Worm (Caenorhabditis elegans) whole organism, L2 larva: ENCODE measurements around the gene pole-4.

Experiments
- ceh-16 ChIP-seq: fragments of 150-350 bp; optimal IDR thresholded peaks from 2 replicates; lab custom pipeline; 2014; ENCODE audit warnings: missing biosample characterization, missing genetic modification characterization
- elt-3 ChIP-seq: sonication (generic microtip); optimal IDR thresholded peaks from 2 replicates; lab custom pipeline; 2017; ENCODE audit warnings: missing biosample characterization, missing genetic modification characterization
- fos-1 ChIP-seq: fragments of 150-350 bp; optimal IDR thresholded peaks from 2 replicates; lab custom pipeline; 2014; ENCODE audit warnings: missing biosample characterization, missing genetic modification characterization
- mbf-1 ChIP-seq: sonication (generic microtip); optimal IDR thresholded peaks from 2 replicates; lab custom pipeline; 2017; ENCODE audit warnings: missing biosample characterization, missing genetic modification characterization
- nhr-237 ChIP-seq: fragments of 150-350 bp; optimal IDR thresholded peaks from 2 replicates; lab custom pipeline; 2014; ENCODE audit warnings: missing biosample characterization, missing genetic modification characterization
- skn-1 ChIP-seq: sonication (generic microtip); optimal IDR thresholded peaks from 2 replicates; lab custom pipeline; 2017; ENCODE audit warnings: missing biosample characterization, missing genetic modification characterization
- snpc-4 ChIP-seq: fragments of 150-350 bp; optimal IDR thresholded peaks from 2 replicates; lab custom pipeline; 2014; ENCODE audit warnings: missing biosample characterization, missing genetic modification characterization
- unc-62 ChIP-seq: fragments of 150-350 bp; optimal IDR thresholded peaks from 2 replicates; lab custom pipeline; 2014; ENCODE audit warnings: missing biosample characterization, missing genetic modification reagents, missing genetic modification characterization

DNA sequence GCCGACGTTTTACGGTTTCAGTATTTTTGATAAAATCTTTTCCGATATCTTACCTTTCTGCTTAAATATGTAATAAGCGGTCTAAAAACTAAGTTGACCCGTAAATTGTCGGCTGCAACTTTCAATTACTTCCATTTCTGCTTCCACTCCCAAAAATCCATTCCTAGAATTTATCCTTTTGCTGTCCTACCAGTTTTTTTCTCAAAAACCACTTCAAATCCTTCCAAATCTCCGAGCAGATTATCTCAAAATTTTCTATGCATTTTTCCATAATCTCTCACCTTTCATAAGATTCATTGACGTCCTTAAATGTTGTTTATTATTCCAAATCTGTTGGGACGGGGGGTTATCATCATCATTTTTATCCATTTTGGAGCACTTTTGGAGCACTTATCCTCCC, 28.2 kb downstream of the pole-4 start:
- TF ChIP-seq skn-1 (tag; lab: Kevin White, UChicago) (no peak), mbf-1 (no peak), nhr-237 (tag; lab: Kevin White, UChicago) (no peak), snpc-4 (tag; lab: Kevin White, UChicago) (no peak), unc-62 (GFP tag; lab: Kevin White, UChicago) (no peak), ceh-16 (tag; lab: Kevin White, UChicago) (no peak), fos-1 (tag; lab: Kevin White, UChicago) (no peak), elt-3 (tag; lab: Kevin White, UChicago) (no peak)
